Fruit fly (Drosophila melanogaster): ENCODE results near the gene CG5746.

DNA sequence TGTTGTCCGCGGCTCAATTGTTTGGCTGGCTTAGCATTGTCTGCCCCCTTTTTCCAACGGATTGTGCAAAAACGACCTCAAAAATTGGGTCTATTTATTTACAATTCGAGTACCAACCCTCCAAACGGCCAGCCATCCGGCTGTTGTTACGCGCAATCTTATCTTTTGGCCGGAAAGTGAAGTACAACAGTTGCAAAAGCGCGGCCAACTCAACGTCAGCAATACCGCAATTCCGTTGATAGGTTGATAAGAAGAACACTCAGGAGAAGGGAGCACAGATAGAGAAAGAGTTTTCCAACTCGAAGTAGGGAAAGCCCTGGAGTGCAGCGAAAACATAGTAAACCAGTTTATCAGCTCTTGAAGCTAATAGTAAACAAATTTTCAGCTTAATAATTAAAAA, 51.7 kb downstream of the CG5746 start:
- TF ChIP-seq Met (GFP tag; optimal IDR thresholded peaks at IDR 0.05) (no peak), Ets96B (tag; optimal IDR thresholded peaks at IDR 0.05) (no peak), eg (GFP tag; IDR thresholded peaks at IDR 0.05) (no peak), CG8632 (GFP tag; optimal IDR thresholded peaks at IDR 0.05) (no peak), Ets21C (GFP tag; optimal IDR thresholded peaks at IDR 0.05) (no peak)

Measured in whole organism, prepupa.